Fruit fly (Drosophila melanogaster) ovary, adult (tissue): ENCODE measurements around the gene CG17982.
A peak's percentile ranks its signal among the peaks of the same experiment; 100 is the strongest.

Experiments
- CG17801 ChIP-seq: fragments of 200-800 bp; optimal IDR thresholded peaks from 2 replicates; lab custom pipeline; 2019; ENCODE audit warnings: missing biosample characterization, mild to moderate bottlenecking, missing genetic modification characterization, moderate library complexity; ENCODE audit not compliant: partially characterized antibody

Gene CG17982

dm6 chrX:8126149-8126548 lies 17.5 kb downstream of the CG17982 start:
- no peak for TF ChIP-seq CG17801 (GFP tag; lab: Kevin White, UChicago)

DNA sequence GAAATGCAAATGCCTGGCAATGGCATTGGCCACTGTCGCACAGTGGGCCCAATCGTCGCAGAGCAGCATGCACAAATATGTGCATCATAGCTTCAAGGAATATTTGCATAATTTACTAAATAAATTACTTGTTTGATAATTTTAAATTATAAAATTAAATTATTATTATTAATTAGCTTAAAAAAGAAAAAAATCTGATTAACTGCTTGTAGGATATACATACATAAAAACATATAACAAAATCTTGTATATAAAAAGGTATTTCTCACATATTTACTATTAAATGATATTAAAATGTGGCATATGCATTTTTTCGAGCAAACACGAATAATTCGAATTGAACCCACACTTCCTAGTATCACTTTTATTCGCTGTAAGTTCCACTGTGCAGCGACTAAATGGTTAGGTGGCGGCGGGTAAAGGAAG lies 18.4 kb downstream of the CG17982 start:
- TF ChIP-seq CG17801 (GFP tag; lab: Kevin White, UChicago): no peak

dm6 chrX:8122834-8123233 lies 20.8 kb downstream of the CG17982 start:
- no peak for TF ChIP-seq CG17801 (GFP tag; lab: Kevin White, UChicago)

dm6 chrX:8120939-8121338 lies 22.7 kb downstream of the CG17982 start, which contains the start of gene CG2260:
Gene CG2260 (minus strand): TSS chrX:8121147.
- peak; percentile 19 for TF ChIP-seq CG17801 (GFP tag; lab: Kevin White, UChicago)

DNA sequence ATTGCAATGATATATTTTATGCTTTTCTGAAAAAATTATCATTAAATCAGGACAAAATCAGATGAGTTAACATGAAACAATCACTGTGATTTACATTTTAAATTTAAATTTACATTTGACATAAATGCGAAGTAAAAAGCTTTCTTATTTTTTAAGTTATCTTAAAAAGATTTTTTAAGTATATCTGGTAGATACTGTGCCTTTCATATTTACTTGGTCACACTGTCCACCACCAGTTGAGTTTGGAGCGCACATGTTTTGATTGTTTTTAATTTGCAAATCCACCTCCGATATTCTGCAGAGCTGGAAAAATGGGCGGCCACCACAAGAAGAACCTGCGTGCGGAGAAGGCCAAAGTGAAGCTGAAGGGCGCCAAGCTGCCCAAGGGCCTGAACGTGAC lies 26.8 kb downstream of the CG17982 start, which contains the start of gene CG1575:
Gene CG1575, plus strand, starts transcription at position 200 of the 400 bp plus-strand sequence.
- no peak for TF ChIP-seq CG17801 (GFP tag; lab: Kevin White, UChicago)

dm6 chrX:8115717-8116311 lies 27.8 kb downstream of the CG17982 start, which contains the start of gene Gclc:
Gene Gclc (minus strand): TSS chrX:8116147.
- no peak for TF ChIP-seq CG17801 (GFP tag; lab: Kevin White, UChicago)

- TF ChIP-seq CG17801 (GFP tag; lab: Kevin White, UChicago): no peak
These were observed 28.3 kb downstream of the CG17982 start for dm6 chrX:8115343-8115676.

- TF ChIP-seq CG17801 (GFP tag; lab: Kevin White, UChicago): peak; percentile 72
These were observed 28.9 kb downstream of the CG17982 start for dm6 chrX:8114476-8115342.

DNA sequence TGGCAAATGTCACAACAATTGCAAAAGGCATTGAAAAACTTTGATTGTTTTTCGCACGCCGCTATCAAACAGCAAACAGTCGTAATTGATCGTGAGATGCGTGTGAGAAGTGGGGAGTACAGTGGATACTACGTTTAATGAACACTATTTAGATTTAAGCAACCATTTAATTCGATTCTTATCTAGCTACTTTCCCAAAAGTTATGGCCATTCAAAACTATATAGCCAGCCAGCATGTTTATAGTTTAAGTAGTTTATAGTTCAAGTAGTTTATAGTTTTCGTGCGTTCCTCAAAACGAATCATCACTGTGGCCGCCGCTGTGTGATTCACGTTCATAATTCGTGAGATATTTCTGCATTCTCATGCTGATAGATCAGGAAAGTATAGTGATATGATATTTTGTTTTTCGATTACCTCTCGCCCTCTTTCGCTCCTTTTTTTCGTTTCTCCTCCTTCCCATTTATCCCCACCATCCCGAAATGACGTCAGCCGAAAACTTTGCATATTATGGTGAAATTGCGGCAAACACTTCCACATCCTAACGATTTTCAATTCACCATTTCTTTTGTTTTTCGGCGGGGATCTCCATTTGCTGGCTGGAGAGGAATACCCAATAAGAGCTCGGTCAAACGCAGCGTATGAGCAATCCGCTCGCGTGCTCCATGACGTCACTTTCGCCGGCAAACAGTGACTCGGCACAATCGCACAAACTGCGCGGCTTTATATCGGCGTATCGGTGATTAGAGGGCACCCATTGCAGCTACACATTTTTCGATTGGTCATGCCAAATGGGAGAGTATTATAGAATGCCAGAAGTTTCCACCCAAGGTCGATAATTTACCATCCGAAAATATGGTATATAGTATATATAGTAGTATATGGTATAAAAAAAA lies 30.0 kb downstream of the CG17982 start:
- TF ChIP-seq CG17801 (GFP tag; lab: Kevin White, UChicago): peak; percentile 61

dm6 chrX:8112715-8113114 lies 30.9 kb downstream of the CG17982 start:
- TF ChIP-seq CG17801 (GFP tag; lab: Kevin White, UChicago): no peak

dm6 chrX:8110984-8111383 lies 32.7 kb downstream of the CG17982 start:
- TF ChIP-seq CG17801 (GFP tag; lab: Kevin White, UChicago): no peak

- TF ChIP-seq CG17801 (GFP tag; lab: Kevin White, UChicago): no peak
These were observed 35.7 kb downstream of the CG17982 start for dm6 chrX:8107936-8108335.

DNA sequence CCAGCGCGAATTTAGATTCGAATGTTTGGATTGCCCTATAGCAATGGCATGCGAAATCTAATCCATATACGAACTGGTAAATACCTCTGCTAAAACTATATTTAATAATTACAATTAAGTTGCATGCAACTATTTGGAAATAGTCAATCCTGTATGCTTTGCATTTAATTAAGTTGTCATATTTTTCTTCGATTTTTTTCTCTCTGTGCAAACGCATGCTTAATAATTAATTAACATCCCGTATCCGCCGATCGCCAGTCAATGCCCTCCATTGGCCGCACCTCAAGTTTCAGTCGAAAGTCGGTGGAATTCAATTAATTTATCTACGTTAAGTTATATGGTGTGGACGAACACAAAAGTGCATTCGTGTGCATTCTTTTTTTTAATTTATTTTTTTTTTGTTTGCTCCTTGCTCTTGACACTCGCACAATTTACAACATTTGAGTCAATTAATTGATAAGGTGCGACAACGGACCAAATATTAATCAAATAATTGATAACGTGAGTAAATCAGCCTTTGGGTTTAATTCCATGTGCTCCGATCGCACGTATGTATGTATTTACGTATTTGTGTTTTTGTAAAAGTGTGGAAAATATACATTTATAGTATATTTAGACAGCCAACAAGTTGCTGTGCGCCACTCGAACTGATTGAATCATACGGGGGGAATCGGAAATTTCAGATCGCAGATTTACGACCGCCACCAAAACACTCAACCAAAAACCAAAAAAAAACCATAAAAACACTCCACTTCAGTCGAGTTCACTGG lies 37.2 kb downstream of the CG17982 start:
- TF ChIP-seq CG17801 (GFP tag; lab: Kevin White, UChicago): peak; percentile 6
